Fruit fly (Drosophila melanogaster): ENCODE data around the gene Poxm.
A peak's percentile ranks its signal among the peaks of the same experiment; 100 is the strongest.

Poxm gene

DNA sequence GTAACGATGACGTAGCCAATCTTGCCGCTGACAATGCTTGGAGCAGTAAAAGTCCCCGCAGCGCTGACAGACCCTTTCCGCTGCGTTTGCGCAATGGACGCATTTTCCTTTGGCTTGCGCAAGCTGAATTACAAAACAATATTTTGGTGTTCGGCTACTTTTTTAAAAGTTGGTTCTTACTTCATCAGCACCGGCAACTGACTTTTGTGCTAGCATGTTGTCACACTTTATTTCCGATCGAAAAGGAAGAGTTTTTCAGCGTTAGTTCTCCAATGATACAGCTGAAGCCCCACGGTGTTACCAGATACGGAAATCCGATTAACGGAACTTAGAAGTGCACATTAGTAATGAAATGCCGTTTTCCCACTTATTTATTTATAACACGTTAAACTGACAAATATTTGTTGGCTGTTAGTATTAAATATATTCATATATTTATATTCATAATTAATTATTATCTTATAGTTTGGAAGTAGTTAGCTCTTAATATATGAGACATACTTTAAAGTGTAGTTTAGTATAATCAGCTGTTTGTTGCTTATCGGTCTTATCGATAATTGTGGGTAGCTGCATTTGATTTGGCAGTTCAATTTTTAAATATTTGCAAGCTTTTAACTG lies 28.8 kb upstream of the Poxm start, which contains the start of the genes Veneno and CG7963 (continued):
- TF ChIP-seq CG9215 (GFP tag; IDR thresholded peaks at IDR 0.05) (no peak), CG16863 (GFP tag; optimal IDR thresholded peaks at IDR 0.05) (no peak), lola (GFP tag; optimal IDR thresholded peaks at IDR 0.05) (peak in 2 of 3 experiments; percentile 19 to 79), CG33557 (GFP tag; optimal IDR thresholded peaks at IDR 0.05) (no peak), CG10147 (GFP tag; optimal IDR thresholded peaks at IDR 0.05) (no peak), CG17912 (GFP tag; optimal IDR thresholded peaks at IDR 0.05) (no peak), gcm (GFP tag; optimal IDR thresholded peaks at IDR 0.05) (peak; percentile 6), CG12942 (GFP tag; optimal IDR thresholded peaks at IDR 0.05) (no peak), CG32772 (GFP tag; IDR thresholded peaks at IDR 0.05) (no peak), CG10654 (GFP tag; optimal IDR thresholded peaks at IDR 0.05) (peak; percentile 4), Ets97D (GFP tag; optimal IDR thresholded peaks at IDR 0.05) (peak; percentile 27), CG5180 (GFP tag; optimal IDR thresholded peaks at IDR 0.05) (no peak), CG11456 (GFP tag; IDR thresholded peaks at IDR 0.05) (no peak)

DNA sequence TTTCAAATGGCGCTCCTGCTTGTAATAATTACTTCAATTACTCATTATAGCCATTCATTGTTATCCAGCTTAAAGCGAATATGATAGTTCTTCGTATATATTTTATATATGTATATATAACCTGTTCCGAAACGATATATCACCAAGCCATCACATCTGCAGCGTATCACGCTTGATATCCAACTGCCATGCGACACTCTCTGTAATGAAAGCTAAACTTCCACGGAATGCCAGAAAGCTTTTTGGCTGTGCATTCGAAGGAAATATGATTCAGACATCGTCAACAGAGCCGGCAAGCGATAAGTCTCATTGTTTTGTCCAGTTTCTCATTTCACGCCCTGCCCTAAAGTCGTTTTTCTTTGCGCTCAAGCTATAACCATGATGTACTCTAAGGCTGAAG lies 24.4 kb upstream of the Poxm start:
- TF ChIP-seq insv (GFP tag; optimal IDR thresholded peaks at IDR 0.05) (peak in 1 of 2 experiments; percentile 31), Bgb (GFP tag; IDR thresholded peaks at IDR 0.05; ENCODE audit: partially characterized antibody) (no peak), CG15696 (tag; optimal IDR thresholded peaks at IDR 0.05) (no peak), tin (GFP tag; optimal IDR thresholded peaks at IDR 0.05) (no peak), CG17361 (GFP tag; IDR thresholded peaks at IDR 0.05) (no peak)

DNA sequence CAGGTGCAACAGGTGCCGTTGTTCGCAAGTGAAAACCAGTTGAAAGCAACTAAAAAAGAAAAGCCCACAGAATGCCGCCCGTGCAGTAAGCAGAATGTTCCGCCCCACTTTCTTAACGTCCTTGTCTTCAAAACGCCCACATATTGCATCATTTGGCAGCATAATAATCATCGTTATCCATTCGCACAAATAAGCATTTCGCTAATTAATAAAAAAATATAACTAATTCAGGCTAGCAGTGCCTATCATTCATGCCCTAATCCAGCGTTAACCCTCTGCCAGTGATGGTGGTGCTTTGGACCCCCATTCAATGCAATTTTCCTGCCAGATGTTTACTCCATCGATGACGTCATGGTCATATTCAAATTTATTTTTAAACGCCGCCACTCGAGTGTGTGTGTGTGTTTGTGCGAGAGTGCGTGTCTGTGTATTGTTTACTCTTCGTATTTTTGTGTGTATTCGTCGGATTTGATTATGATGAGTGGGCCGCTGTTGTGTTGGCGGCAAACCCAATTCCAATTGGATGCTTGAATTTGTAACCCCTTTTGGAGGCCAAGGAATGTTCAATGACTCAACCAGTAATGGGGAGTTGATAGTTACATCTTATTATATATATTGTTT lies 23.9 kb upstream of the Poxm start:
- TF ChIP-seq Six4 (GFP tag; optimal IDR thresholded peaks at IDR 0.05) (no peak), Fer1 (GFP tag; optimal IDR thresholded peaks at IDR 0.05) (peak; percentile 12), Bteb2 (GFP tag; optimal IDR thresholded peaks at IDR 0.05) (no peak), CG4707 (GFP tag; optimal IDR thresholded peaks at IDR 0.05) (no peak), pho (GFP tag; optimal IDR thresholded peaks at IDR 0.05) (no peak), pros (GFP tag; optimal IDR thresholded peaks at IDR 0.05) (no peak), oc (tag; optimal IDR thresholded peaks at IDR 0.05) (peak; percentile 28), CG32767 (GFP tag; IDR thresholded peaks at IDR 0.05) (peak; percentile 77; the same call in 1 of the 2 replicates), unpg (GFP tag; optimal IDR thresholded peaks at IDR 0.05) (no peak), nerfin-1 (tag; optimal IDR thresholded peaks at IDR 0.05) (no peak), scrt (GFP tag; optimal IDR thresholded peaks at IDR 0.05) (peak; percentile 29), sd (tag; optimal IDR thresholded peaks at IDR 0.05) (peak; percentile 83), CG6254 (GFP tag; optimal IDR thresholded peaks at IDR 0.05) (no peak), Doc2 (GFP tag; IDR thresholded peaks at IDR 0.05) (no peak), Drgx (GFP tag; IDR thresholded peaks at IDR 0.05) (no peak), CG15696 (tag; optimal IDR thresholded peaks at IDR 0.05) (no peak), CG16813 (GFP tag; IDR thresholded peaks at IDR 0.05; ENCODE audit: partially characterized antibody) (no peak), vvl (GFP tag; IDR thresholded peaks at IDR 0.05) (peak; percentile 57), CG2199 (GFP tag; IDR thresholded peaks at IDR 0.05) (0 out of 3 replicates have a peak, but pooled peaks have one; percentile 9), Ravus (GFP tag; IDR thresholded peaks at IDR 0.05) (no peak), CG8924 (tag; optimal IDR thresholded peaks at IDR 0.05) (peak; percentile 1), CG7556 (GFP tag; optimal IDR thresholded peaks at IDR 0.05) (no peak), luna (GFP tag; optimal IDR thresholded peaks at IDR 0.05) (no peak), salm (tag; optimal IDR thresholded peaks at IDR 0.05) (no peak), CG30431 (GFP tag; optimal IDR thresholded peaks at IDR 0.05) (no peak), CG17359 (tag; optimal IDR thresholded peaks at IDR 0.05) (no peak), Lim3 (GFP tag; IDR thresholded peaks at IDR 0.05) (no peak), grau (tag; optimal IDR thresholded peaks at IDR 0.05) (no peak), CG32772 (GFP tag; IDR thresholded peaks at IDR 0.05) (no peak), CG2889 (GFP tag; IDR thresholded peaks at IDR 0.05) (no peak)
